Fruit fly (Drosophila melanogaster): ENCODE data around the gene CG42613.

DNA sequence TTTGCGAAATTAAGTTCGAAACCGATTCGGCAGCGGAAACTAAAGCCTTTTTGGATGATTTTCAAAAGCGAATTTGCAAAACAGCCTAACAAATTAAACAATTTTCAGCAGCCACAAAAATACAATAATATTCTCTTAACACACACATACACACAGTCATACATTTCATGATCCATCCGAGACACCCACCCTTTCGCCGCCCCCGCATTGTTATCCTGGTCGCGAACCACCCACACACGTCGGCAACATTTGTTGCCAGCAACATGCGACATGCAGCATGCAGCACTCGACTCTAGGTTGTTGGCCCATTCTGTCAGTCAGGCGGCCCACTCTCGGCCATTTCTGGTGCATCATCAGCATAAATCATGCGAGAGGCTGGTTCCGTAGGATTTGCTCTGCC, 85.0 kb downstream of the CG42613 start:
- TF ChIP-seq tai (GFP tag; optimal IDR thresholded peaks at IDR 0.05) (no peak), woc (GFP tag; optimal IDR thresholded peaks at IDR 0.05) (no peak), dmrt93B (GFP tag; optimal IDR thresholded peaks at IDR 0.05) (no peak), pan (optimal IDR thresholded peaks at IDR 0.05) (no peak), psq (GFP tag; optimal IDR thresholded peaks at IDR 0.05) (no peak), Sp1 (GFP tag; optimal IDR thresholded peaks at IDR 0.05) (no peak), CG9705 (GFP tag; optimal IDR thresholded peaks at IDR 0.05) (no peak), fru (GFP tag; optimal IDR thresholded peaks at IDR 0.05) (no peak), jim (GFP tag; optimal IDR thresholded peaks at IDR 0.05) (no peak), Jra (GFP tag; optimal IDR thresholded peaks at IDR 0.05) (no peak), brk (GFP tag; optimal IDR thresholded peaks at IDR 0.05) (no peak), sv (GFP tag; optimal IDR thresholded peaks at IDR 0.05) (no peak)

Measured in whole organism, wandering third instar larva.